Worm (Caenorhabditis elegans): ENCODE results near the gene cyn-3.

cyn-3 gene

DNA sequence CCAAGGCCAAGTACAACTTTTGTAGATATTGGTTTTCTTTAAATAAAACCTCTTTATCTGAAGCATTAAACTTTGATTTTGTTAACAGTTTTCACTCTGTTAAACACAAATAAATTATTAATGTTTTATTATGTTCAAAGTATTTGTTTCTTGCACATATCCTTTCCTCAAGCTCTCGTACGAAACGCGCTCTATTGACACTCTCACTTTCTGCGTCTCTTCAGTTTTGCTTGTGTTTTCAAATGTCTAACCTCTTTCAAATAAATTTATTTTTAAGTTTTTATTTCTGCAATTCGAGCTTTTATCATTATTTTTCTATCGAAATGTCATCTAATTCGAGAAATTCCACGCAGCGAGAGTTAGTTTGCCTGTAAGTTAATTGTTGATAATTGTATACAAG is 45.9 kb upstream of the cyn-3 start, which contains the start of gene K08F9.4:
K08F9.4 (plus strand) TSS at position 222 of the 400 bp plus-strand sequence.
- no peak for TF ChIP-seq egl-27 (tag; optimal IDR thresholded peaks at IDR 0.05)
- TF ChIP-seq snpc-4 (tag; optimal IDR thresholded peaks at IDR 0.05) = peak; percentile 71
- TF ChIP-seq R02D3.7 (tag; optimal IDR thresholded peaks at IDR 0.05) = no peak
- peak; percentile 93 for TF ChIP-seq pha-4 (tag; optimal IDR thresholded peaks at IDR 0.05)
- peak; percentile 92 for TF ChIP-seq nhr-23 (tag; optimal IDR thresholded peaks at IDR 0.05)
- peak; percentile 52 for TF ChIP-seq nhr-43 (tag; optimal IDR thresholded peaks at IDR 0.05; ENCODE audit: poor library complexity, severe bottlenecking)
- peak; percentile 32 for TF ChIP-seq hmg-11 (tag; optimal IDR thresholded peaks at IDR 0.05)
- TF ChIP-seq nhr-12 (tag; optimal IDR thresholded peaks at IDR 0.05) = no peak
- TF ChIP-seq aly-2 (tag; optimal IDR thresholded peaks at IDR 0.05) = no peak
- TF ChIP-seq nhr-25 (tag; optimal IDR thresholded peaks at IDR 0.05) = peak; percentile 49
- peak; percentile 87 for TF ChIP-seq lin-15B (tag; optimal IDR thresholded peaks at IDR 0.05)
- TF ChIP-seq nfya-1 (tag; optimal IDR thresholded peaks at IDR 0.05; ENCODE audit: insufficient read depth) = peak; percentile 71
- no peak for TF ChIP-seq unc-39 (tag; optimal IDR thresholded peaks at IDR 0.05)
- TF ChIP-seq elt-2 (tag; optimal IDR thresholded peaks at IDR 0.05) = peak; percentile 7

DNA sequence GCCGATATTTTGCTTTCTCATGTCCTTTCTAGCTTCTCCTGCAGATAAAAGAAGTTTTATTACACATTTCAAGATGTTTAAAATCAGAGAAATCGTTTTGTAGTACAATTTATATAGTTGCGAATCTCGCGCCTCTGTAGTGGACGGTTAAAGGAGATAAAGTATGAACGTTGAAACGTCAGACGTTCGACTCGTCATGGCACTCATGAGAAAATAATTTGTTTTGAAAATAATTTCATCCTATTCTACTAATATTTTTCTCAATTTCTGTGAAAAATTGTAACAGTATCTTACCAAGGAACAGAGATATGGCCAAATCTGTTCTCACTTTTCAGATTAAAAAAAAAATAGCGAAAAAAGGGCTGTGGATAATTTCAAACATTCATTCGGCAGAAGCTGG is 42.0 kb upstream of the cyn-3 start, which contains the start of gene T09F5.20:
T09F5.20 (minus strand) TSS at position 101 of the 400 bp plus-strand sequence.
- TF ChIP-seq elt-2 (tag; optimal IDR thresholded peaks at IDR 0.05) = no peak
- TF ChIP-seq nhr-76 (tag; optimal IDR thresholded peaks at IDR 0.05) = no peak
- TF ChIP-seq ZK546.5 (tag; optimal IDR thresholded peaks at IDR 0.05) = no peak

DNA sequence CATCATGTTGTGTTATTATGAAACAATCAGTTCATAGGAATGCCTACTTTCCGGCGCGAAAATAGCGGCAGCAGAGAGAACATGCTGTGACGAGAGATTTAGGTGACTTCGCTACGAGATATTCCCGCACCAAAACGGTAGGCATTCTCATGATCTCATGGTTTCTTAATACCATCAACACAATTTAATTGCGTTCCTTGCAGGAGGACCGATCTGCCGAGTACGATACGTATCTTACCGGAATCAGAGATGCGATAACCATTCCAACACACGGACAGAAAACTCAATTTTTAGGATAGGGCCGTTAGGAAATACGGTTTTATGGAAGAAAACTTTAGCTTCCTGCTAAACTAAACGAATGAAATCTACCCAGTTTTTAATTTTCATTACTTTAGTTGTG is 40.9 kb upstream of the cyn-3 start, which contains the start of gene T09F5.1:
T09F5.1 (plus strand) TSS at position 301 of the 400 bp plus-strand sequence.
- TF ChIP-seq unc-62 (GFP tag; optimal IDR thresholded peaks at IDR 0.05) (no peak), elt-2 (tag; optimal IDR thresholded peaks at IDR 0.05) (no peak), skn-1 (tag; optimal IDR thresholded peaks at IDR 0.05) (no peak), ceh-16 (tag; optimal IDR thresholded peaks at IDR 0.05) (no peak), ceh-82 (tag; optimal IDR thresholded peaks at IDR 0.05) (no peak), zag-1 (tag; optimal IDR thresholded peaks at IDR 0.05) (no peak), nhr-25 (tag; optimal IDR thresholded peaks at IDR 0.05) (no peak), nhr-76 (tag; optimal IDR thresholded peaks at IDR 0.05) (no peak), nhr-11 (tag; optimal IDR thresholded peaks at IDR 0.05) (no peak), lin-39 (tag; optimal IDR thresholded peaks at IDR 0.05) (no peak), tbx-2 (tag; optimal IDR thresholded peaks at IDR 0.05) (no peak), ztf-4 (tag; optimal IDR thresholded peaks at IDR 0.05) (no peak), hmg-11 (tag; optimal IDR thresholded peaks at IDR 0.05) (no peak), nhr-28 (tag; optimal IDR thresholded peaks at IDR 0.05) (no peak), ztf-11 (tag; optimal IDR thresholded peaks at IDR 0.05) (no peak), nfya-1 (tag; optimal IDR thresholded peaks at IDR 0.05; ENCODE audit: insufficient read depth) (no peak), aly-2 (tag; optimal IDR thresholded peaks at IDR 0.05) (no peak), ceh-28 (tag; optimal IDR thresholded peaks at IDR 0.05) (no peak), ama-1 (optimal IDR thresholded peaks at IDR 0.05) (no peak), nhr-77 (tag; optimal IDR thresholded peaks at IDR 0.05) (no peak)

DNA sequence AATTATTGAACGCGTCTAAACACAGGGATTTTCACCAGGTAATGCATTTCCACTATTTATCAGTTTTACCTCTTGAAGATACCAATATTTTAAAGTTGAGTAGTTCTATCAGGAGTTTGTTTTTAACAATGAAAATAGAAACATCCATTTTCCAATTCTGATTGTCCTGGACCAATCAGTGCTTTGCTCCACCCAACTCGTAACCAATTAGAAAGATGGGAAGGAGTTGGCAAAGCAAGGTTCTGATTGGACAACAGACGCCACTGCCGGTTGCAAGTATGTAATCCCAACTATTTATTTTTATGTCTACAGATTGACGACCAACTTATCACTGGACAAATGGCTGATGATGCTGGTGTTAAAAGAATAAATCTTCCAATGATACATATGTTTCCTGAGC is 39.6 kb upstream of the cyn-3 start:
- no peak for TF ChIP-seq zag-1 (tag; optimal IDR thresholded peaks at IDR 0.05)
- no peak for TF ChIP-seq nhr-12 (tag; optimal IDR thresholded peaks at IDR 0.05)
- TF ChIP-seq nfya-1 (tag; optimal IDR thresholded peaks at IDR 0.05; ENCODE audit: insufficient read depth) = peak; percentile 58
- no peak for TF ChIP-seq lin-15B (tag; optimal IDR thresholded peaks at IDR 0.05)

DNA sequence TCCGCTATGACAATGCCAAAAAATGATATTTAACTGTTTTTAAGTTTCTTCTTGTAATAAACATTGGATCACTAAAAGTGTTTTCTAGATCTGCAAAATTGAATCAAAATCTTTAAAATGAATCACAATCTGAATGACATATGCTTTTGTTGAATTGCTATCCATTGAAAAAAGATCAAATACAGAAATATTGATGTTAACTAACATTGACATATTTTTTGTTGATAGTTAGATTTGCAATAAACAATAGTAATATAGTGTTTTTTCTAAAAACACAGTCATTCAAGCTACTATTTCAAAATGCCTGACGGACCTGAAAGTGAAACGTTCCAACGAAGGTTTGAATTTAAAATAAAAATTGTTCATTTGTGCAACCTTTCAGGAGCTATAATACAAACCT is 39.1 kb upstream of the cyn-3 start, which contains the start of gene T09F5.2:
T09F5.2 (plus strand) TSS at position 301 of the 400 bp plus-strand sequence.
- TF ChIP-seq pqm-1 (tag; optimal IDR thresholded peaks at IDR 0.05) (no peak), sea-2 (GFP tag; optimal IDR thresholded peaks at IDR 0.05) (no peak)

DNA sequence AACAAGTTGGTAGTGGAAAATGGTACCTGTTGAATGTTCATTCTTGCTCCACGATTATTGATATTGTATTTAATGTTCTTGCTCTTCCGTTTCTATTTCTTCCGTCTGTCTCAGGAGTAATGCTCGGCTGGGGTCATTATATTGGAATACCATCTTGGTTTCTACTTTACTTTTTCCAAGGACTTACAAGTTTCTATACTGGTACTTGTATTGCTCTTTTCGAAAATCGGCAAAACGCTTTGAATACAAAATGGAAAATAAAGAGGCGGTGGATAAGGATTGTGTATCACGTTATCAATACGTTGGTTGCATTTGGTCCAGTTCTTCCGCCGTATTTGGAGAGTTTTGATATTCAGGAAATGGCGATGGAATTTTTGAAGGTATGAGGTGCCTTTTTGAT is 37.7 kb upstream of the cyn-3 start:
- no peak for TF ChIP-seq ceh-16 (tag; optimal IDR thresholded peaks at IDR 0.05)
- TF ChIP-seq nhr-12 (tag; optimal IDR thresholded peaks at IDR 0.05) = no peak
- TF ChIP-seq aly-2 (tag; optimal IDR thresholded peaks at IDR 0.05) = no peak
- TF ChIP-seq nhr-23 (tag; optimal IDR thresholded peaks at IDR 0.05) = no peak

All from whole organism, L3 larva.